Fruit fly (Drosophila melanogaster): ENCODE results near the gene Kap-alpha3.

Gene Kap-alpha3

dm6 chr3R:9572929-9573811 is 4.4 kb downstream of the Kap-alpha3 start:
- TF ChIP-seq CG17801 (GFP tag; optimal IDR thresholded peaks at IDR 0.05; ENCODE audit: partially characterized antibody), result no peak

- TF ChIP-seq CG17801 (GFP tag; optimal IDR thresholded peaks at IDR 0.05; ENCODE audit: partially characterized antibody), result no peak
Measured at dm6 chr3R:9571523-9571922, 6.0 kb downstream of the Kap-alpha3 start, which contains the start of gene CG9396. TSS of gene CG9396 (minus strand) at chr3R:9571623.

DNA sequence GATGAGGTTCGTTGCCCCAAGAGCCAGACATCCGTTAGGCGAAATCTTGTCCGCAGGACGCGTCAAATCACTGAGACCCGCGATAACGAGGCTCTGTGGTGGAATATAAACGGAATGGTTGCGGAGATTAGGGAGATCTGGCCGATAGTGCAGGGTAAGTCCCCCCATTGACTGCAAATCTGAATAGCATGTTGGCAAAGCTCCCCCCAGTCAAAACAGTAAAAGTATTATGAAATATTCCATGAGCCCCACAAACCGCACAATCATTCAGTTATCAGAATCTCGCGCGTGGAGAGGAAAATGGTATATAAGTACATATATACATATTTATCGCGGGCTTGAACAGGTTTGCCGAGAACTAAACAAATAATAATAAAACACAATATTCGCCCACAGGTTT is 6.9 kb downstream of the Kap-alpha3 start:
- no peak for TF ChIP-seq CG17801 (GFP tag; optimal IDR thresholded peaks at IDR 0.05; ENCODE audit: partially characterized antibody)

DNA sequence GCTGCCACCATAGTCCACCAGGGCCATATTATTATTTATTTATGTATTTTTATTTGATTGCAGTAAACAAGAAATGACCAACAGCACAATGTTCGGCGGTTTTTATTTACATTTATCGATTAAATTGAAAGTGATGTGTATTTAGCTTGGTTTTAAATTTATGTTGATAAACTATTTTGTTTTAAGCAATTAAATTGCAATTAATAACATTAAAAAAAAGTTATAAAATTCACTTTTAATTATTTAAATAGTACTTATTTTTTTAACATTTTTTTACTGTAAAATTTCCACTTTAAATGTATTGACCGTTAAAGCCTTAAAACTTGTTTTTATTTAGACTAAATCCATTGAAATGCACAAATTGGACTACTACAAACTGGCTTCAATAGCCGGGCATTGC is 7.4 kb downstream of the Kap-alpha3 start, which contains the start of gene CG16790:
CG16790 (minus strand) TSS at position 101 of the 400 bp plus-strand sequence.
- TF ChIP-seq CG17801 (GFP tag; optimal IDR thresholded peaks at IDR 0.05; ENCODE audit: partially characterized antibody), result no peak

- no peak for TF ChIP-seq CG17801 (GFP tag; optimal IDR thresholded peaks at IDR 0.05; ENCODE audit: partially characterized antibody)
Measured at dm6 chr3R:9565895-9566294, 11.6 kb downstream of the Kap-alpha3 start, which contains the start of gene CG16789. TSS of gene CG16789 (plus strand) at chr3R:9566195.

dm6 chr3R:9563240-9563992 is 14.1 kb downstream of the Kap-alpha3 start, which contains the start of the genes CG9393 and Vps45:
TSS of gene CG9393 (minus strand) at chr3R:9563673.
TSS of gene Vps45 (plus strand) at chr3R:9563924.
- TF ChIP-seq CG17801 (GFP tag; optimal IDR thresholded peaks at IDR 0.05; ENCODE audit: partially characterized antibody), result peak; percentile 15

DNA sequence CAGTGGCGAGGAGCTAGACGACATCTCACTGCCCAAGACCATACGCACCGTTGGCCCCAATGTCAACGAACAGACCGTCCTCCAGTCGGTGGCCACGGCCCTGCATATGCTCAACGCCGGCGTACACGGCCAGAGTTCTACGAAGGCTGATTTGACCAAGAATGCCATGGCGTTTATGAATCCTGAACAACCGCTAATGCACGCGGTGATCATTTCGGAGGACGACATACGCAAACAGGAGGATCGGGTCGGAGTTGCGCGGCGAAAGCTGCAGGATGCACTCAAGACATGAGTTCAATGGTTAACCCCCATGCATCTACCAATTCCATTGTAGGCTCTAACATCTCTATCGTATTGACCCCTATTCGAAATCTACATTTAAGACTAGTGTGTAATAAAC is 16.4 kb downstream of the Kap-alpha3 start:
- no peak for TF ChIP-seq CG17801 (GFP tag; optimal IDR thresholded peaks at IDR 0.05; ENCODE audit: partially characterized antibody)

- peak; percentile 72 for TF ChIP-seq CG17801 (GFP tag; optimal IDR thresholded peaks at IDR 0.05; ENCODE audit: partially characterized antibody)
Measured at dm6 chr3R:9559413-9560014, 18.0 kb downstream of the Kap-alpha3 start, which contains the start of the genes AP-1mu and MBD-like. TSS of gene AP-1mu (minus strand) at chr3R:9559525. TSS of gene MBD-like (plus strand) at chr3R:9559760.

- TF ChIP-seq CG17801 (GFP tag; optimal IDR thresholded peaks at IDR 0.05; ENCODE audit: partially characterized antibody), result no peak
Measured at dm6 chr3R:9555334-9555974, 22.1 kb downstream of the Kap-alpha3 start, which contains the start of the genes CG9386 and BckdhA. TSS of gene CG9386 (minus strand) at chr3R:9555408. TSS of gene BckdhA (plus strand) at chr3R:9555785.

DNA sequence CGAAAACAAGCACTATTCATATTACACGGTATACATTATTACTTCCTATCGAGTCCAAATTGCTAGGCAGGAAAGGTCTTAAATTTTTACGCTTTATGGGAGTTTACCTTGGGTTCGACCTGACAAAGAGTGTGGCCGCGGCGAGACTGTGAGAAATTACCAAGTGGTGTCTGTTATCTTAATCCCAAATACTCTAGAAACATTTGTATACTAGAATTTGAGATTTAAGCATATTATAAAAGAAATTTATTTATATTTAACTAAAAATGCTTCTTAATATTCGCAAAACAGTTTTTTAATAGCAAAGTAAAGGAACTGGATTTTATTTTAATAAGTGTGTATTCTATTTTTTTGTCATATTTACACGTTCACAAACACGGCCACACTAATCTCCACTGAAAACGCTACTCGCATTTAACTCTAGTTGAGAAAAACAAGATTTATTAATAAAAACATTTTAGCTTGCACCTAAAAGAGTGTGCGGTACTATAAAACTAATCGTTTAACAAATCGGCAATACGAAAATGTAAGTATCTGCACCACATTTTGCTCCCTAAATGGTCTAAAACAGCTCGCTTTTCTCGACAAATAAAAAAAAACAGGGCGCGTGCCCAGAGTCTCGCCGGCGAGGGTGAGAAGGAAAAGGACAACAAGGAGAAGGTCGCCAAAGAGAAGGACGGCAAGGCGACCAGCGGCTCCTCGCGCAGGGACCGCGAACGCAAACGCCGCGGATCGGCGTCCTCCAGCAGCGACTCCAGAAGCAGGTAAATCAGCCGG is 25.7 kb downstream of the Kap-alpha3 start, which contains the start of the genes mura and RnpS1:
mura (minus strand) TSS at position 148 of the 777 bp plus-strand sequence.
RnpS1 (plus strand) TSS at position 376 of the 777 bp plus-strand sequence.
- TF ChIP-seq CG17801 (GFP tag; optimal IDR thresholded peaks at IDR 0.05; ENCODE audit: partially characterized antibody), result no peak

- TF ChIP-seq CG17801 (GFP tag; optimal IDR thresholded peaks at IDR 0.05; ENCODE audit: partially characterized antibody), result peak; percentile 43
Measured at dm6 chr3R:9551013-9551658, 26.4 kb downstream of the Kap-alpha3 start.

- no peak for TF ChIP-seq CG17801 (GFP tag; optimal IDR thresholded peaks at IDR 0.05; ENCODE audit: partially characterized antibody)
Measured at dm6 chr3R:9550265-9551012, 27.1 kb downstream of the Kap-alpha3 start.

Measured in ovary, adult (tissue).